Fruit fly (Drosophila melanogaster) whole organism: ENCODE data around the gene CG15545.

Source experiments
- EcR ChIP-seq, 2 experiments: fragments of >200 bp; optimal IDR thresholded peaks; 2 replicates each; lab custom pipeline; 2017; ENCODE audit warnings: missing biosample characterization in 2 of 2, missing genetic modification characterization in 2 of 2, missing genetic modification reagents in 2 of 2
- psq ChIP-seq: fragments of >200 bp; optimal IDR thresholded peaks from 2 replicates; lab custom pipeline; 2017
- usp ChIP-seq: fragments of >200 bp; optimal IDR thresholded peaks from 2 replicates; lab custom pipeline; 2017; ENCODE audit warnings: missing biosample characterization, missing genetic modification characterization, mixed read lengths

DNA sequence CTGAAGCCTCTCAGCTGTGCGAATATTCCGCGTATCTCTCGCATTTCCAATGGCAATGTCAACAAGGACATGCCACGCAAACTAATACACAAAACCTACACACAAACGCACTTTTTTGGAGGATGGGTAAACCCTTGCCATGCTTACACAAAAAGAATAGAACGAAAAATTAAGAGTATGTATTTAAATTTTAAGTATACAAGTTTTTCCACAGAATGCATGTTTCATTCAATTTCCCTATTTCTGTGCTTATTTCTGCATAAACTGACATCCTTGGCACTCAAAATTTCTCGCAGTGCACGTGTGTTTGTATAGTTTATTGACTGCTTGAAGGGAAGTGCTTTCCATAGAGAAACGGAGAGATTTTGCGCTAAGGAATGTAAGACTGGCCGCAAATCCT, 37.7 kb upstream of the CG15545 start:
- TF ChIP-seq psq (lab: Kevin White, UChicago), result no peak
- no peak for TF ChIP-seq usp (GFP tag; lab: Kevin White, UChicago)
- TF ChIP-seq EcR (GFP tag; optimal IDR thresholded peaks at IDR 0.05; lab: Kevin White, UChicago), result no peak
